Fruit fly (Drosophila melanogaster) whole organism, embryonic: ENCODE results near the gene CG1622.
A peak's percentile ranks its signal among the peaks of the same experiment; 100 is the strongest.

Source experiments
- ATbp ChIP-seq: fragments of 200-800 bp; sonication (Bioruptor generic); optimal IDR thresholded peaks from 2 replicates; lab custom pipeline; 2017; ENCODE audit warnings: missing biosample characterization, mild to moderate bottlenecking, missing genetic modification characterization, missing genetic modification reagents
- CG10274 ChIP-seq: fragments of 200-800 bp; sonication (Bioruptor generic); optimal IDR thresholded peaks from 3 replicates; lab custom pipeline; 2017; ENCODE audit warnings: missing biosample characterization, mild to moderate bottlenecking, missing genetic modification characterization
- CG10321 ChIP-seq: fragments of 200-800 bp; sonication (Bioruptor generic); IDR thresholded peaks from 2 replicates; pipeline ENCODE4 v1.3.6; 2022; ENCODE audit warnings: missing biosample characterization, missing genetic modification characterization
- CG10979 ChIP-seq: fragments of 200-800 bp; sonication (Bioruptor generic); optimal IDR thresholded peaks from 2 replicates; lab custom pipeline; 2018; ENCODE audit warnings: missing biosample characterization, mild to moderate bottlenecking, missing genetic modification characterization, moderate library complexity
- CG12155 ChIP-seq: fragments of 200-800 bp; sonication (Bioruptor generic); optimal IDR thresholded peaks from 3 replicates; lab custom pipeline; 2016; ENCODE audit warnings: missing biosample characterization, missing genetic modification characterization
- CG13123 ChIP-seq: fragments of 200-800 bp; sonication (Bioruptor generic); optimal IDR thresholded peaks from 2 replicates; lab custom pipeline; 2016; ENCODE audit warnings: missing biosample characterization, missing genetic modification characterization
- CG13296 ChIP-seq: fragments of 200-800 bp; sonication (Bioruptor generic); optimal IDR thresholded peaks from 3 replicates; lab custom pipeline; 2018; ENCODE audit warnings: missing biosample characterization, mild to moderate bottlenecking, missing genetic modification characterization
- CG1603 ChIP-seq: fragments of 200-800 bp; sonication (Bioruptor generic); optimal IDR thresholded peaks from 2 replicates; lab custom pipeline; 2019; ENCODE audit warnings: missing biosample characterization, mild to moderate bottlenecking, missing genetic modification characterization, moderate library complexity
- CG1647 ChIP-seq: fragments of 200-800 bp; sonication (Bioruptor generic); optimal IDR thresholded peaks from 3 replicates; lab custom pipeline; 2016; ENCODE audit warnings: missing biosample characterization, missing genetic modification characterization
- CG16813 ChIP-seq: fragments of 200-800 bp; sonication (Bioruptor generic); IDR thresholded peaks from 3 replicates; pipeline ENCODE4 v1.3.6; 2022; ENCODE audit warnings: missing biosample characterization, missing genetic modification characterization; ENCODE audit not compliant: partially characterized antibody
- CG17186 ChIP-seq: fragments of 200-800 bp; sonication (Bioruptor generic); optimal IDR thresholded peaks from 3 replicates; lab custom pipeline; 2017; ENCODE audit warnings: missing biosample characterization, missing genetic modification reagents, missing genetic modification characterization
- CG17568 ChIP-seq: fragments of 200-800 bp; sonication (Bioruptor generic); optimal IDR thresholded peaks from 2 replicates; lab custom pipeline; 2018; ENCODE audit warnings: missing biosample characterization, mild to moderate bottlenecking, missing genetic modification characterization, moderate library complexity
- CG17829 ChIP-seq: fragments of 200-800 bp; optimal IDR thresholded peaks from 2 replicates; lab custom pipeline; 2019; ENCODE audit warnings: missing biosample characterization, mild to moderate bottlenecking, missing genetic modification characterization, moderate library complexity
- CG18262 ChIP-seq: fragments of 200-800 bp; optimal IDR thresholded peaks from 3 replicates; lab custom pipeline; 2019; ENCODE audit warnings: missing biosample characterization, mild to moderate bottlenecking, missing genetic modification characterization, moderate library complexity
- CG2120 ChIP-seq: fragments of 200-800 bp; sonication (Bioruptor generic); optimal IDR thresholded peaks from 3 replicates; lab custom pipeline; 2016; ENCODE audit warnings: missing biosample characterization, missing genetic modification characterization
- CG32767 ChIP-seq: fragments of 200-800 bp; sonication (Bioruptor generic); IDR thresholded peaks from 2 replicates; pipeline ENCODE4 v1.3.6; 2022; ENCODE audit warnings: missing biosample characterization, missing genetic modification characterization
- CG33557 ChIP-seq: fragments of 200-800 bp; sonication (Bioruptor generic); optimal IDR thresholded peaks from 2 replicates; lab custom pipeline; 2019; ENCODE audit warnings: missing biosample characterization, mild to moderate bottlenecking, missing genetic modification characterization, moderate library complexity
- CG43689 ChIP-seq: fragments of 200-800 bp; sonication (Bioruptor generic); IDR thresholded peaks from 2 replicates; pipeline ENCODE4 v1.3.6; 2022; ENCODE audit warnings: missing biosample characterization, missing genetic modification characterization
- CG4730 ChIP-seq: fragments of 200-800 bp; sonication (Bioruptor generic); IDR thresholded peaks from 2 replicates; pipeline ENCODE4 v1.3.6; 2022; ENCODE audit warnings: missing biosample characterization, missing genetic modification characterization
- CG8089 ChIP-seq: fragments of 200-800 bp; sonication (Bioruptor generic); optimal IDR thresholded peaks from 3 replicates; lab custom pipeline; 2016; ENCODE audit warnings: missing biosample characterization, missing genetic modification characterization
- CTCF ChIP-seq: fragments of 200-800 bp; sonication (Bioruptor generic); optimal IDR thresholded peaks from 2 replicates; lab custom pipeline; 2017; ENCODE audit warnings: missing biosample characterization, mild to moderate bottlenecking, missing genetic modification characterization, moderate library complexity
- Chrac-16 ChIP-seq: fragments of 200-800 bp; sonication (Bioruptor generic); optimal IDR thresholded peaks from 3 replicates; lab custom pipeline; 2016; ENCODE audit warnings: missing biosample characterization, missing genetic modification characterization
- CrebB ChIP-seq: fragments of 200-800 bp; sonication (Bioruptor generic); optimal IDR thresholded peaks from 3 replicates; lab custom pipeline; 2018; ENCODE audit warnings: missing biosample characterization, mild to moderate bottlenecking, missing genetic modification characterization
- H2.0 ChIP-seq: fragments of 200-800 bp; sonication (Bioruptor generic); IDR thresholded peaks from 2 replicates; pipeline ENCODE4 v1.3.6; 2022; ENCODE audit warnings: missing biosample characterization, missing genetic modification characterization
- HLH4C ChIP-seq: fragments of 200-800 bp; sonication (Bioruptor generic); IDR thresholded peaks from 3 replicates; pipeline ENCODE4 v1.3.6; 2022; ENCODE audit warnings: missing biosample characterization, missing genetic modification characterization; ENCODE audit not compliant: partially characterized antibody
- Kr ChIP-seq: fragments of 200-800 bp; sonication (Bioruptor generic); optimal IDR thresholded peaks from 2 replicates; lab custom pipeline; 2017; ENCODE audit warnings: missing biosample characterization, mild to moderate bottlenecking, missing genetic modification characterization
- Med ChIP-seq: fragments of 200-800 bp; sonication (Bioruptor generic); peaks from one replicate; lab custom pipeline; 2016; ENCODE audit warnings: missing biosample characterization, missing genetic modification characterization, mild to moderate bottlenecking, inconsistent platforms, moderate library complexity
- Myb ChIP-seq: fragments of 200-800 bp; sonication (Bioruptor generic); optimal IDR thresholded peaks from 2 replicates; lab custom pipeline; 2016; ENCODE audit warnings: missing biosample characterization, missing genetic modification characterization
- NFAT ChIP-seq: fragments of 200-800 bp; sonication (Bioruptor generic); IDR thresholded peaks from 2 replicates; pipeline ENCODE4 v1.3.6; 2022; ENCODE audit warnings: missing biosample characterization, missing genetic modification characterization
- Neu2 ChIP-seq: fragments of 200-800 bp; sonication (Bioruptor generic); optimal IDR thresholded peaks from 3 replicates; lab custom pipeline; 2016; ENCODE audit warnings: missing biosample characterization, missing genetic modification characterization, borderline replicate concordance
- Nf-YB ChIP-seq: fragments of 200-800 bp; sonication (Bioruptor generic); optimal IDR thresholded peaks from 3 replicates; lab custom pipeline; 2019; ENCODE audit warnings: missing biosample characterization, mild to moderate bottlenecking, missing genetic modification characterization, moderate library complexity
- Oli ChIP-seq: fragments of 200-800 bp; sonication (Bioruptor generic); optimal IDR thresholded peaks from 2 replicates; lab custom pipeline; 2018; ENCODE audit warnings: missing biosample characterization, mild to moderate bottlenecking, missing genetic modification characterization, moderate library complexity
- Opbp ChIP-seq: fragments of 200-800 bp; sonication (Bioruptor generic); IDR thresholded peaks from 3 replicates; pipeline ENCODE4 v1.3.6; 2022; ENCODE audit warnings: missing biosample characterization, missing genetic modification characterization; ENCODE audit not compliant: partially characterized antibody
- Rfx ChIP-seq: fragments of 200-800 bp; sonication (Bioruptor generic); IDR thresholded peaks from 2 replicates; pipeline ENCODE4 v1.3.6; 2022; ENCODE audit warnings: missing biosample characterization, missing genetic modification characterization
- Six4 ChIP-seq: fragments of 200-800 bp; sonication (Bioruptor generic); optimal IDR thresholded peaks from 2 replicates; lab custom pipeline; 2016; ENCODE audit warnings: missing biosample characterization, missing genetic modification characterization
- br ChIP-seq: fragments of >200 bp; optimal IDR thresholded peaks from 2 replicates; lab custom pipeline; 2017
- cwo ChIP-seq: fragments of 200-800 bp; sonication (Bioruptor generic); optimal IDR thresholded peaks from 3 replicates; lab custom pipeline; 2017; ENCODE audit warnings: missing biosample characterization, missing genetic modification characterization, mild to moderate bottlenecking, moderate library complexity, missing genetic modification reagents
- da ChIP-seq: fragments of 200-800 bp; sonication (Bioruptor generic); optimal IDR thresholded peaks from 2 replicates; lab custom pipeline; 2016; ENCODE audit warnings: missing biosample characterization, missing genetic modification characterization
- en ChIP-seq: fragments of 200-800 bp; sonication (Bioruptor generic); optimal IDR thresholded peaks from 2 replicates; lab custom pipeline; 2016; ENCODE audit warnings: missing biosample characterization, missing genetic modification characterization
- esg ChIP-seq: fragments of 200-800 bp; sonication (Bioruptor generic); conservative IDR thresholded peaks from 2 replicates; pipeline ENCODE4 v1.3.6; 2022; ENCODE audit warnings: missing biosample characterization, missing genetic modification characterization
- gfzf ChIP-seq: fragments of 200-800 bp; sonication (Bioruptor generic); optimal IDR thresholded peaks from 2 replicates; lab custom pipeline; 2016; ENCODE audit warnings: missing biosample characterization, mild to moderate bottlenecking, missing genetic modification characterization, moderate library complexity
- h ChIP-seq: fragments of >200 bp; optimal IDR thresholded peaks from 2 replicates; lab custom pipeline; 2017
- hb ChIP-seq: fragments of 200-800 bp; sonication (Bioruptor generic); IDR thresholded peaks from 3 replicates; pipeline ENCODE4 v1.3.6; 2022; ENCODE audit warnings: missing biosample characterization, missing genetic modification characterization; ENCODE audit not compliant: partially characterized antibody
- lov ChIP-seq, 2 experiments: fragments of 200-800 bp in 1 of 2; fragments of >200 bp in 1 of 2; sonication (Bioruptor generic) in 1 of 2; IDR thresholded peaks in 1 of 2; optimal IDR thresholded peaks in 1 of 2; 2 replicates in 1 of 2; 3 replicates in 1 of 2; pipeline versions ENCODE4 v1.3.6 to Lab custom; 2017 to 2022; ENCODE audit warnings: missing biosample characterization in 1 of 2, missing genetic modification characterization in 1 of 2
- mld ChIP-seq: fragments of 200-800 bp; sonication (Bioruptor generic); IDR thresholded peaks from 3 replicates; pipeline ENCODE4 v1.3.6; 2022; ENCODE audit warnings: missing biosample characterization, missing genetic modification characterization; ENCODE audit not compliant: partially characterized antibody
- oc ChIP-seq: fragments of 200-800 bp; sonication (Bioruptor generic); optimal IDR thresholded peaks from 2 replicates; lab custom pipeline; 2018; ENCODE audit warnings: missing biosample characterization, mild to moderate bottlenecking, missing genetic modification characterization, moderate library complexity
- peb ChIP-seq: fragments of 200-800 bp; sonication (Bioruptor generic); IDR thresholded peaks from 2 replicates; pipeline ENCODE4 v1.3.6; 2022; ENCODE audit warnings: missing biosample characterization, missing genetic modification characterization
- pho ChIP-seq: fragments of 200-800 bp; sonication (Bioruptor generic); optimal IDR thresholded peaks from 2 replicates; lab custom pipeline; 2016; ENCODE audit warnings: missing biosample characterization, missing genetic modification characterization
- pzg ChIP-seq: fragments of 200-800 bp; sonication (Bioruptor generic); optimal IDR thresholded peaks from 3 replicates; lab custom pipeline; 2018; ENCODE audit warnings: missing biosample characterization, mild to moderate bottlenecking, missing genetic modification characterization, moderate library complexity
- tup ChIP-seq: fragments of 200-800 bp; sonication (Bioruptor generic); optimal IDR thresholded peaks from 2 replicates; lab custom pipeline; 2016; ENCODE audit warnings: missing biosample characterization, mild to moderate bottlenecking, missing genetic modification characterization, moderate library complexity
- wor ChIP-seq: fragments of 200-800 bp; sonication (Bioruptor generic); IDR thresholded peaks from 2 replicates; pipeline ENCODE4 v1.3.6; 2022; ENCODE audit warnings: missing biosample characterization, missing genetic modification characterization

Gene CG1622

dm6 chrX:13251310-13251709 lies 45.6 kb upstream of the CG1622 start (continued):
- TF ChIP-seq H2.0 (GFP tag; lab: Robert Waterston, UW) (peak; percentile 67; the same call in 1 of the 2 replicates), Chrac-16 (GFP tag; lab: Kevin White, UChicago) (peak; percentile 47), CG43689 (peak; percentile 67), mld (no peak), Neu2 (no peak), ATbp (GFP tag; lab: Kevin White, UChicago) (peak; percentile 88), CG4730 (GFP tag; lab: Robert Waterston, UW) (peak; percentile 59), CG10979 (tag; lab: Kevin White, UChicago) (peak; percentile 70), en (GFP tag; lab: Kevin White, UChicago) (peak; percentile 67), oc (tag; lab: Kevin White, UChicago) (peak; percentile 83), CG1603 (tag; lab: Kevin White, UChicago) (peak; percentile 92), CG16813 (GFP tag; lab: Robert Waterston, UW) (no peak), CG8089 (GFP tag; lab: Kevin White, UChicago) (peak; percentile 68), CG10274 (GFP tag; lab: Kevin White, UChicago) (peak; percentile 49), h (lab: Kevin White, UChicago) (no peak), Oli (tag; lab: Kevin White, UChicago) (peak; percentile 77), CG17829 (tag; lab: Kevin White, UChicago) (peak; percentile 60), CG13123 (GFP tag; lab: Kevin White, UChicago) (peak; percentile 46), CG13296 (GFP tag; lab: Kevin White, UChicago) (peak; percentile 43), Rfx (GFP tag; lab: Robert Waterston, UW) (peak; percentile 84), CG1647 (GFP tag; lab: Kevin White, UChicago) (peak; percentile 47), gfzf (no peak), cwo (GFP tag; lab: Kevin White, UChicago) (peak; percentile 67), CG17186 (GFP tag; lab: Kevin White, UChicago) (peak; percentile 29), CG33557 (GFP tag; lab: Kevin White, UChicago) (no peak), Six4 (GFP tag; lab: Kevin White, UChicago) (peak; percentile 70), wor (GFP tag; lab: Robert Waterston, UW) (peak; percentile 53), peb (GFP tag; lab: Robert Waterston, UW) (peak; percentile 62), Opbp (GFP tag; lab: Robert Waterston, UW) (no peak), Med (peak; percentile 98), br (no peak), CG10321 (peak; percentile 27; the same call in 1 of the 2 replicates), HLH4C (GFP tag; lab: Robert Waterston, UW) (no peak), lov (optimal IDR thresholded peaks at IDR 0.05; lab: Kevin White, UChicago) (no peak), lov (GFP tag; IDR thresholded peaks at IDR 0.05; lab: Robert Waterston, UW) (peak; percentile 55; the same call in 1 of the 3 replicates), CG17568 (GFP tag; lab: Kevin White, UChicago) (peak; percentile 53), Kr (GFP tag; lab: Kevin White, UChicago) (no peak), CrebB (tag; lab: Kevin White, UChicago) (peak; percentile 62), CG32767 (GFP tag; lab: Robert Waterston, UW) (0 out of 2 replicates have a peak, but pooled peaks have one; percentile 21), NFAT (GFP tag; lab: Robert Waterston, UW) (peak; percentile 47), CG18262 (tag; lab: Kevin White, UChicago) (peak; percentile 70), pho (GFP tag; lab: Kevin White, UChicago) (peak; percentile 60), CTCF (GFP tag; lab: Kevin White, UChicago) (peak; percentile 37), CG12155 (GFP tag; lab: Kevin White, UChicago) (peak; percentile 72), esg (GFP tag; lab: Robert Waterston, UW) (peak; percentile 73), pzg (GFP tag; lab: Kevin White, UChicago) (no peak), tup (peak; percentile 2), da (peak; percentile 34), hb (GFP tag; lab: Robert Waterston, UW) (no peak), Nf-YB (GFP tag; lab: Kevin White, UChicago) (peak; percentile 22), Myb (peak; percentile 60), CG2120 (GFP tag; lab: Kevin White, UChicago) (peak; percentile 77)
